Fruit fly (Drosophila melanogaster) whole organism, embryonic: ENCODE data around the gene CG14277.

ENCODE experiments used
- Atf6 ChIP-seq: fragments of 200-800 bp; sonication (Bioruptor generic); IDR thresholded peaks from 2 replicates; pipeline ENCODE4 v1.3.6; 2022; ENCODE audit warnings: missing biosample characterization, missing genetic modification characterization
- Bdp1 ChIP-seq: fragments of 200-800 bp; sonication (Bioruptor generic); optimal IDR thresholded peaks from 3 replicates; lab custom pipeline; 2016; ENCODE audit warnings: missing biosample characterization, missing genetic modification characterization
- Bgb ChIP-seq: fragments of 200-800 bp; sonication (Bioruptor generic); IDR thresholded peaks from 2 replicates; pipeline ENCODE4 v1.3.6; 2022; ENCODE audit warnings: missing biosample characterization, missing genetic modification characterization; ENCODE audit not compliant: partially characterized antibody
- Blimp-1 ChIP-seq: fragments of 200-800 bp; sonication (Bioruptor generic); optimal IDR thresholded peaks from 3 replicates; lab custom pipeline; 2018; ENCODE audit warnings: missing biosample characterization, missing genetic modification characterization, mild to moderate bottlenecking, moderate library complexity, missing genetic modification reagents
- CG10267 ChIP-seq: fragments of 200-800 bp; sonication (Bioruptor generic); optimal IDR thresholded peaks from 2 replicates; lab custom pipeline; 2018; ENCODE audit warnings: missing biosample characterization, mild to moderate bottlenecking, missing genetic modification characterization, moderate library complexity
- CG10979 ChIP-seq: fragments of 200-800 bp; sonication (Bioruptor generic); optimal IDR thresholded peaks from 2 replicates; lab custom pipeline; 2018; ENCODE audit warnings: missing biosample characterization, mild to moderate bottlenecking, missing genetic modification characterization, moderate library complexity
- CG11560 ChIP-seq: fragments of 200-800 bp; sonication (Bioruptor generic); IDR thresholded peaks from 3 replicates; pipeline ENCODE4 v1.3.6; 2022; ENCODE audit warnings: missing biosample characterization, missing genetic modification characterization
- CG11695 ChIP-seq: fragments of 200-800 bp; sonication (Bioruptor generic); IDR thresholded peaks from 3 replicates; pipeline ENCODE4 v1.3.6; 2022; ENCODE audit warnings: missing biosample characterization, missing genetic modification characterization
- CG14441 ChIP-seq: fragments of 200-800 bp; sonication (Bioruptor generic); IDR thresholded peaks from 2 replicates; pipeline ENCODE4 v1.3.6; 2022; ENCODE audit warnings: missing biosample characterization, missing genetic modification characterization
- CG14710 ChIP-seq: fragments of 200-800 bp; sonication (Bioruptor generic); optimal IDR thresholded peaks from 3 replicates; lab custom pipeline; 2019; ENCODE audit warnings: missing biosample characterization, mild to moderate bottlenecking, missing genetic modification characterization, moderate library complexity
- CG14860 ChIP-seq: fragments of 200-800 bp; sonication (Bioruptor generic); IDR thresholded peaks from 3 replicates; pipeline ENCODE4 v1.3.6; 2022; ENCODE audit warnings: missing biosample characterization, missing genetic modification characterization; ENCODE audit not compliant: partially characterized antibody
- CG15011 ChIP-seq: fragments of 200-800 bp; sonication (Bioruptor generic); optimal IDR thresholded peaks from 3 replicates; lab custom pipeline; 2018; ENCODE audit warnings: missing biosample characterization, mild to moderate bottlenecking, missing genetic modification characterization
- CG15073 ChIP-seq: fragments of 200-800 bp; sonication (Bioruptor generic); optimal IDR thresholded peaks from 2 replicates; lab custom pipeline; 2016; ENCODE audit warnings: missing biosample characterization, missing genetic modification characterization
- CG15696 ChIP-seq: fragments of 200-800 bp; sonication (Bioruptor generic); optimal IDR thresholded peaks from 2 replicates; lab custom pipeline; 2019; ENCODE audit warnings: missing biosample characterization, mild to moderate bottlenecking, missing genetic modification characterization, moderate library complexity
- CG16813 ChIP-seq: fragments of 200-800 bp; sonication (Bioruptor generic); IDR thresholded peaks from 3 replicates; pipeline ENCODE4 v1.3.6; 2022; ENCODE audit warnings: missing biosample characterization, missing genetic modification characterization; ENCODE audit not compliant: partially characterized antibody
- CG17186 ChIP-seq: fragments of 200-800 bp; sonication (Bioruptor generic); optimal IDR thresholded peaks from 3 replicates; lab custom pipeline; 2017; ENCODE audit warnings: missing biosample characterization, missing genetic modification reagents, missing genetic modification characterization
- CG17612 ChIP-seq: fragments of 200-800 bp; sonication (Bioruptor generic); IDR thresholded peaks from 2 replicates; pipeline ENCODE4 v1.3.6; 2022; ENCODE audit warnings: missing biosample characterization, missing genetic modification characterization
- CG17912 ChIP-seq: fragments of 200-800 bp; sonication (Bioruptor generic); optimal IDR thresholded peaks from 2 replicates; lab custom pipeline; 2018; ENCODE audit warnings: missing biosample characterization, mild to moderate bottlenecking, missing genetic modification characterization
- CG2202 ChIP-seq: fragments of 200-800 bp; sonication (Bioruptor generic); optimal IDR thresholded peaks from 2 replicates; lab custom pipeline; 2018; ENCODE audit warnings: missing biosample characterization, mild to moderate bottlenecking, missing genetic modification characterization
- CG5953 ChIP-seq: fragments of 200-800 bp; sonication (Bioruptor generic); IDR thresholded peaks from 2 replicates; pipeline ENCODE4 v1.3.6; 2022; ENCODE audit warnings: missing biosample characterization, missing genetic modification characterization
- CG6791 ChIP-seq: fragments of 200-800 bp; sonication (Bioruptor generic); IDR thresholded peaks from 3 replicates; pipeline ENCODE4 v1.3.6; 2022; ENCODE audit warnings: missing biosample characterization, missing genetic modification characterization; ENCODE audit not compliant: partially characterized antibody
- Deaf1 ChIP-seq: fragments of 200-800 bp; optimal IDR thresholded peaks from 3 replicates; lab custom pipeline; 2019; ENCODE audit warnings: missing biosample characterization, mild to moderate bottlenecking, missing genetic modification characterization, moderate library complexity
- Gsc ChIP-seq: fragments of 200-800 bp; sonication (Bioruptor generic); IDR thresholded peaks from 2 replicates; pipeline ENCODE4 v1.3.6; 2022; ENCODE audit warnings: missing biosample characterization, missing genetic modification characterization
- Hand ChIP-seq: fragments of 200-800 bp; sonication (Bioruptor generic); optimal IDR thresholded peaks from 2 replicates; lab custom pipeline; 2017; ENCODE audit warnings: mild to moderate bottlenecking, missing biosample characterization, missing genetic modification reagents, missing genetic modification characterization
- HmgD ChIP-seq: fragments of 200-800 bp; sonication (Bioruptor generic); optimal IDR thresholded peaks from 3 replicates; lab custom pipeline; 2016; ENCODE audit warnings: missing biosample characterization, missing genetic modification characterization
- HmgZ ChIP-seq: fragments of 200-800 bp; sonication (Bioruptor generic); optimal IDR thresholded peaks from 2 replicates; lab custom pipeline; 2018; ENCODE audit warnings: missing biosample characterization, mild to moderate bottlenecking, missing genetic modification characterization
- Hmr ChIP-seq: fragments of 200-800 bp; sonication (Bioruptor generic); optimal IDR thresholded peaks from 3 replicates; lab custom pipeline; 2017; ENCODE audit warnings: mild to moderate bottlenecking, missing biosample characterization, missing genetic modification reagents, missing genetic modification characterization
- Hr39 ChIP-seq: fragments of >200 bp; optimal IDR thresholded peaks from 2 replicates; lab custom pipeline; 2017
- NC2α ChIP-seq: fragments of 200-800 bp; sonication (Bioruptor generic); optimal IDR thresholded peaks from 2 replicates; lab custom pipeline; 2016; ENCODE audit warnings: missing biosample characterization, missing genetic modification characterization
- Neu2 ChIP-seq: fragments of 200-800 bp; sonication (Bioruptor generic); optimal IDR thresholded peaks from 3 replicates; lab custom pipeline; 2016; ENCODE audit warnings: missing biosample characterization, missing genetic modification characterization, borderline replicate concordance
- Vsx1 ChIP-seq: fragments of 200-800 bp; sonication (Bioruptor generic); optimal IDR thresholded peaks from 2 replicates; lab custom pipeline; 2017; ENCODE audit warnings: missing biosample characterization, mild to moderate bottlenecking, missing genetic modification characterization, missing genetic modification reagents
- ap ChIP-seq: fragments of 200-800 bp; sonication (Bioruptor generic); IDR thresholded peaks from 2 replicates; pipeline ENCODE4 v1.3.6; 2022; ENCODE audit warnings: missing biosample characterization, missing genetic modification characterization
- cad ChIP-seq: fragments of >200 bp; optimal IDR thresholded peaks from 2 replicates; lab custom pipeline; 2017; ENCODE audit warnings: missing biosample characterization, missing genetic modification characterization
- chinmo ChIP-seq: fragments of 200-800 bp; sonication (Bioruptor generic); IDR thresholded peaks from 4 replicates; pipeline ENCODE4 v1.3.6; 2022; ENCODE audit warnings: missing biosample characterization, missing genetic modification characterization; ENCODE audit not compliant: partially characterized antibody
- crp ChIP-seq, 2 experiments: fragments of 200-800 bp; sonication (Bioruptor generic); optimal IDR thresholded peaks; 2 replicates in 1 of 2; 3 replicates in 1 of 2; lab custom pipeline; 2017; ENCODE audit warnings: missing biosample characterization in 2 of 2, missing genetic modification characterization in 2 of 2, mild to moderate bottlenecking in 1 of 2, moderate library complexity in 1 of 2
- ewg ChIP-seq: fragments of 200-800 bp; sonication (Bioruptor generic); optimal IDR thresholded peaks from 3 replicates; lab custom pipeline; 2017; ENCODE audit warnings: mild to moderate bottlenecking, missing biosample characterization, missing genetic modification reagents, missing genetic modification characterization
- fd96Cb ChIP-seq: fragments of 200-800 bp; sonication (Bioruptor generic); optimal IDR thresholded peaks from 2 replicates; lab custom pipeline; 2018; ENCODE audit warnings: missing biosample characterization, mild to moderate bottlenecking, missing genetic modification characterization, moderate library complexity
- gt ChIP-seq: fragments of 200-800 bp; sonication (Bioruptor generic); IDR thresholded peaks from 2 replicates; pipeline ENCODE4 v1.3.6; 2022; ENCODE audit warnings: missing biosample characterization, missing genetic modification characterization
- nmo ChIP-seq: fragments of 200-800 bp; sonication (Bioruptor generic); optimal IDR thresholded peaks from 2 replicates; lab custom pipeline; 2018; ENCODE audit warnings: missing biosample characterization, mild to moderate bottlenecking, missing genetic modification characterization, moderate library complexity
- otp ChIP-seq: fragments of 200-800 bp; sonication (Bioruptor generic); IDR thresholded peaks from 3 replicates; pipeline ENCODE4, ENCODE4 v1.3.6; 2022; ENCODE audit warnings: missing biosample characterization, missing genetic modification characterization
- pho ChIP-seq: fragments of 200-800 bp; sonication (Bioruptor generic); optimal IDR thresholded peaks from 2 replicates; lab custom pipeline; 2016; ENCODE audit warnings: missing biosample characterization, missing genetic modification characterization
- repo ChIP-seq: fragments of 200-800 bp; sonication (Bioruptor generic); optimal IDR thresholded peaks from 2 replicates; lab custom pipeline; 2016; ENCODE audit warnings: missing biosample characterization, missing genetic modification characterization
- sens-2 ChIP-seq: fragments of 200-800 bp; sonication (Bioruptor generic); IDR thresholded peaks from 2 replicates; pipeline ENCODE4 v1.3.6; 2022; ENCODE audit warnings: missing biosample characterization, missing genetic modification characterization
- shn ChIP-seq: fragments of 200-800 bp; sonication (Bioruptor generic); optimal IDR thresholded peaks from 3 replicates; lab custom pipeline; 2016; ENCODE audit warnings: missing biosample characterization, missing genetic modification characterization
- slbo ChIP-seq: fragments of 200-800 bp; sonication (Bioruptor generic); IDR thresholded peaks from 2 replicates; pipeline ENCODE4 v1.3.6; 2022; ENCODE audit warnings: missing biosample characterization, missing genetic modification characterization
- slou ChIP-seq: fragments of 200-800 bp; sonication (Bioruptor generic); optimal IDR thresholded peaks from 3 replicates; lab custom pipeline; 2016; ENCODE audit warnings: missing biosample characterization, missing genetic modification characterization
- so ChIP-seq: fragments of 200-800 bp; sonication (Bioruptor generic); IDR thresholded peaks from 3 replicates; pipeline ENCODE4 v1.3.6; 2022; ENCODE audit warnings: missing biosample characterization, missing genetic modification characterization
- stc ChIP-seq: fragments of 200-800 bp; sonication (Bioruptor generic); IDR thresholded peaks from 2 replicates; pipeline ENCODE4 v1.3.6; 2022; ENCODE audit warnings: missing biosample characterization, missing genetic modification characterization
- trem ChIP-seq: fragments of 200-800 bp; optimal IDR thresholded peaks from 3 replicates; lab custom pipeline; 2019; ENCODE audit warnings: missing biosample characterization, mild to moderate bottlenecking, missing genetic modification characterization, moderate library complexity
- tx ChIP-seq: fragments of 200-800 bp; sonication (Bioruptor generic); optimal IDR thresholded peaks from 2 replicates; lab custom pipeline; 2016; ENCODE audit warnings: missing biosample characterization, missing genetic modification characterization
- wor ChIP-seq: fragments of 200-800 bp; sonication (Bioruptor generic); IDR thresholded peaks from 2 replicates; pipeline ENCODE4 v1.3.6; 2022; ENCODE audit warnings: missing biosample characterization, missing genetic modification characterization
- yki ChIP-seq: fragments of >200 bp; optimal IDR thresholded peaks from 3 replicates; lab custom pipeline; 2018

The CG14277 gene

dm6 chr2L:8266145-8266544, 23.9 kb downstream of the CG14277 start (continued):
- TF ChIP-seq nmo (GFP tag; lab: Kevin White, UChicago) = peak; percentile 74
- TF ChIP-seq CG16813 (GFP tag; lab: Robert Waterston, UW) = no peak
- no peak for TF ChIP-seq HmgD (GFP tag; lab: Kevin White, UChicago)
- no peak for TF ChIP-seq CG17612
- no peak for TF ChIP-seq Hr39 (lab: Kevin White, UChicago)
- TF ChIP-seq CG17186 = no peak
- TF ChIP-seq cad = no peak
- peak; percentile 36; the same call in 1 of the 2 replicates for TF ChIP-seq Atf6
- peak; percentile 79 for TF ChIP-seq stc (GFP tag; lab: Robert Waterston, UW)
- TF ChIP-seq crp (GFP tag; optimal IDR thresholded peaks at IDR 0.05; lab: Kevin White, UChicago) = peak in 1 of 2 experiments; percentile 4
- no peak for TF ChIP-seq sens-2 (GFP tag; lab: Robert Waterston, UW)
- no peak for TF ChIP-seq Bdp1 (GFP tag; lab: Kevin White, UChicago)
- TF ChIP-seq Bgb (GFP tag; lab: Robert Waterston, UW) = no peak
- peak; percentile 47 for TF ChIP-seq CG10267
- TF ChIP-seq slou (GFP tag; lab: Kevin White, UChicago) = no peak
- TF ChIP-seq Deaf1 (tag; lab: Kevin White, UChicago) = no peak
- TF ChIP-seq gt (GFP tag; lab: Robert Waterston, UW) = no peak
- TF ChIP-seq CG14860 (GFP tag; lab: Robert Waterston, UW) = no peak
- peak; percentile 30 for TF ChIP-seq CG15011 (GFP tag; lab: Kevin White, UChicago)
- peak; percentile 66 for TF ChIP-seq fd96Cb (tag; lab: Kevin White, UChicago)
- TF ChIP-seq shn (GFP tag; lab: Kevin White, UChicago) = no peak
- TF ChIP-seq Neu2 (GFP tag; lab: Kevin White, UChicago) = no peak
- no peak for TF ChIP-seq CG15073 (GFP tag; lab: Kevin White, UChicago)
- no peak for TF ChIP-seq tx
- TF ChIP-seq CG14441 (GFP tag; lab: Robert Waterston, UW) = peak; percentile 72
- peak; percentile 51 for TF ChIP-seq CG10979 (tag; lab: Kevin White, UChicago)
- no peak for TF ChIP-seq yki (lab: Kevin White, UChicago)
- TF ChIP-seq Gsc (GFP tag; lab: Robert Waterston, UW) = no peak
- no peak for TF ChIP-seq CG17912
- no peak for TF ChIP-seq CG6791
- no peak for TF ChIP-seq CG2202
- no peak for TF ChIP-seq CG15696 (tag; lab: Kevin White, UChicago)
- peak; percentile 44; the same call in 1 of the 2 replicates for TF ChIP-seq slbo
- TF ChIP-seq ap (GFP tag; lab: Robert Waterston, UW) = no peak
- no peak for TF ChIP-seq otp (GFP tag; lab: Robert Waterston, UW)
- no peak for TF ChIP-seq NC2α (GFP tag; lab: Kevin White, UChicago)
- peak; percentile 40 for TF ChIP-seq Hmr (GFP tag; lab: Kevin White, UChicago)
- peak; percentile 10 for TF ChIP-seq trem (tag; lab: Kevin White, UChicago)
- peak; percentile 9 for TF ChIP-seq HmgZ (tag; lab: Kevin White, UChicago)
- TF ChIP-seq CG11695 (GFP tag; lab: Robert Waterston, UW) = peak; percentile 77; the same call in 2 of the 3 replicates
- TF ChIP-seq wor (GFP tag; lab: Robert Waterston, UW) = 0 out of 2 replicates have a peak, but pooled peaks have one; percentile 24
- TF ChIP-seq Blimp-1 (GFP tag; lab: Kevin White, UChicago) = peak; percentile 59
- TF ChIP-seq Hand = no peak
- no peak for TF ChIP-seq chinmo
- no peak for TF ChIP-seq pho (GFP tag; lab: Kevin White, UChicago)
- no peak for TF ChIP-seq ewg (GFP tag; lab: Kevin White, UChicago)
- TF ChIP-seq so (GFP tag; lab: Robert Waterston, UW) = peak; percentile 77; the same call in 2 of the 3 replicates
- TF ChIP-seq CG5953 (GFP tag; lab: Robert Waterston, UW) = no peak
- TF ChIP-seq Vsx1 (GFP tag; lab: Kevin White, UChicago) = peak; percentile 22
- TF ChIP-seq CG11560 (tag; lab: Robert Waterston, UW) = no peak
- TF ChIP-seq repo = no peak
- peak; percentile 30 for TF ChIP-seq CG14710 (tag; lab: Kevin White, UChicago)
